Fruit fly (Drosophila melanogaster) whole organism, embryonic: Measurements from ENCODE around the gene kin17.

Source experiments
- Abd-B ChIP-seq: fragments of 200-800 bp; sonication (Bioruptor generic); optimal IDR thresholded peaks from 2 replicates; lab custom pipeline; 2018; ENCODE audit warnings: missing biosample characterization, mild to moderate bottlenecking, missing genetic modification characterization, moderate library complexity
- Aef1 ChIP-seq: fragments of 200-800 bp; sonication (Bioruptor generic); IDR thresholded peaks from 3 replicates; pipeline ENCODE4 v1.3.6; 2022; ENCODE audit warnings: missing biosample characterization, missing genetic modification characterization
- C15 ChIP-seq: fragments of 200-800 bp; sonication (Bioruptor generic); IDR thresholded peaks from 3 replicates; pipeline ENCODE4 v1.3.6; 2022; ENCODE audit warnings: missing biosample characterization, missing genetic modification characterization
- CG10366 ChIP-seq: fragments of 200-800 bp; sonication (Bioruptor generic); IDR thresholded peaks from 2 replicates; pipeline ENCODE4 v1.3.6; 2022; ENCODE audit warnings: missing biosample characterization, missing genetic modification characterization
- CG10565 ChIP-seq: fragments of 200-800 bp; sonication (Bioruptor generic); optimal IDR thresholded peaks from 3 replicates; lab custom pipeline; 2016; ENCODE audit warnings: missing biosample characterization, mild to moderate bottlenecking, missing genetic modification characterization
- CG11085 ChIP-seq: fragments of 200-800 bp; sonication (Bioruptor generic); IDR thresholded peaks from 2 replicates; pipeline ENCODE4 v1.3.6; 2022; ENCODE audit warnings: missing biosample characterization, missing genetic modification characterization
- CG12071 ChIP-seq: fragments of 200-800 bp; sonication (Bioruptor generic); optimal IDR thresholded peaks from 3 replicates; lab custom pipeline; 2018; ENCODE audit warnings: missing biosample characterization, mild to moderate bottlenecking, missing genetic modification characterization
- CG17359 ChIP-seq: fragments of 200-800 bp; sonication (Bioruptor generic); optimal IDR thresholded peaks from 3 replicates; lab custom pipeline; 2018; ENCODE audit warnings: missing biosample characterization, mild to moderate bottlenecking, missing genetic modification characterization, moderate library complexity
- CG17568 ChIP-seq: fragments of 200-800 bp; sonication (Bioruptor generic); optimal IDR thresholded peaks from 2 replicates; lab custom pipeline; 2018; ENCODE audit warnings: missing biosample characterization, mild to moderate bottlenecking, missing genetic modification characterization, moderate library complexity
- CG2712 ChIP-seq: fragments of 200-800 bp; optimal IDR thresholded peaks from 3 replicates; lab custom pipeline; 2019; ENCODE audit warnings: missing biosample characterization, mild to moderate bottlenecking, missing genetic modification characterization, moderate library complexity
- CG31365 ChIP-seq: fragments of 200-800 bp; sonication (Bioruptor generic); optimal IDR thresholded peaks from 2 replicates; lab custom pipeline; 2018; ENCODE audit warnings: missing biosample characterization, mild to moderate bottlenecking, missing genetic modification characterization
- CG32532 ChIP-seq: fragments of 200-800 bp; sonication (Bioruptor generic); IDR thresholded peaks from 2 replicates; pipeline ENCODE4 v1.3.6; 2022; ENCODE audit warnings: missing biosample characterization, missing genetic modification characterization
- CG34224 ChIP-seq: fragments of 200-800 bp; sonication (Bioruptor generic); IDR thresholded peaks from 3 replicates; pipeline ENCODE4 v1.3.6; 2022; ENCODE audit warnings: missing biosample characterization, missing genetic modification characterization; ENCODE audit not compliant: partially characterized antibody
- CG4854 ChIP-seq: fragments of 200-800 bp; sonication (Bioruptor generic); optimal IDR thresholded peaks from 2 replicates; lab custom pipeline; 2016; ENCODE audit warnings: missing biosample characterization, missing genetic modification characterization, inconsistent platforms
- CG5180 ChIP-seq: fragments of 200-800 bp; sonication (Bioruptor generic); optimal IDR thresholded peaks from 3 replicates; lab custom pipeline; 2017; ENCODE audit warnings: missing biosample characterization, missing genetic modification characterization, mild to moderate bottlenecking, moderate library complexity, missing genetic modification reagents
- CG6791 ChIP-seq: fragments of 200-800 bp; sonication (Bioruptor generic); IDR thresholded peaks from 3 replicates; pipeline ENCODE4 v1.3.6; 2022; ENCODE audit warnings: missing biosample characterization, missing genetic modification characterization; ENCODE audit not compliant: partially characterized antibody
- CG7839 ChIP-seq: fragments of 200-800 bp; sonication (Bioruptor generic); optimal IDR thresholded peaks from 3 replicates; lab custom pipeline; 2018; ENCODE audit warnings: missing biosample characterization, mild to moderate bottlenecking, missing genetic modification characterization, moderate library complexity
- CG7963 ChIP-seq: fragments of 200-800 bp; sonication (Bioruptor generic); IDR thresholded peaks from 3 replicates; pipeline ENCODE4 v1.3.6; 2022; ENCODE audit warnings: missing biosample characterization, missing genetic modification characterization; ENCODE audit not compliant: partially characterized antibody
- CG9797 ChIP-seq: fragments of 200-800 bp; sonication (Bioruptor generic); optimal IDR thresholded peaks from 3 replicates; lab custom pipeline; 2018; ENCODE audit warnings: missing biosample characterization, mild to moderate bottlenecking, missing genetic modification characterization
- CG9817 ChIP-seq: fragments of 200-800 bp; sonication (Bioruptor generic); optimal IDR thresholded peaks from 2 replicates; lab custom pipeline; 2018; ENCODE audit warnings: missing biosample characterization, mild to moderate bottlenecking, missing genetic modification characterization, moderate library complexity
- CTCF ChIP-seq: fragments of 200-800 bp; sonication (Bioruptor generic); optimal IDR thresholded peaks from 2 replicates; lab custom pipeline; 2017; ENCODE audit warnings: missing biosample characterization, mild to moderate bottlenecking, missing genetic modification characterization, moderate library complexity
- Dll ChIP-seq: fragments of 200-800 bp; sonication (Bioruptor generic); IDR thresholded peaks from 4 replicates; pipeline ENCODE4 v1.3.6; 2022; ENCODE audit warnings: missing biosample characterization, missing genetic modification characterization; ENCODE audit not compliant: partially characterized antibody
- GATAe ChIP-seq: fragments of 200-800 bp; sonication (Bioruptor generic); conservative IDR thresholded peaks from 2 replicates; pipeline ENCODE4 v1.3.6; 2022; ENCODE audit warnings: missing biosample characterization, missing genetic modification characterization
- Hr78 ChIP-seq, 2 experiments: fragments of 200-800 bp in 1 of 2; fragments of >200 bp in 1 of 2; sonication (Bioruptor generic) in 1 of 2; optimal IDR thresholded peaks; 2 replicates each; lab custom pipeline; 2017 to 2019; ENCODE audit warnings: missing biosample characterization in 2 of 2, missing genetic modification characterization in 2 of 2, mild to moderate bottlenecking in 1 of 2, moderate library complexity in 1 of 2
- MBD-R2 ChIP-seq: fragments of 200-800 bp; sonication (Bioruptor generic); IDR thresholded peaks from 2 replicates; pipeline ENCODE4 v1.3.6; 2022; ENCODE audit warnings: missing biosample characterization, missing genetic modification characterization
- Opbp ChIP-seq: fragments of 200-800 bp; sonication (Bioruptor generic); IDR thresholded peaks from 3 replicates; pipeline ENCODE4 v1.3.6; 2022; ENCODE audit warnings: missing biosample characterization, missing genetic modification characterization; ENCODE audit not compliant: partially characterized antibody
- Optix ChIP-seq: fragments of 200-800 bp; sonication (Bioruptor generic); IDR thresholded peaks from 3 replicates; pipeline ENCODE4 v1.3.6; 2022; ENCODE audit warnings: missing biosample characterization, missing genetic modification characterization
- Spps ChIP-seq: fragments of 200-800 bp; sonication (Bioruptor generic); optimal IDR thresholded peaks from 2 replicates; lab custom pipeline; 2018; ENCODE audit warnings: missing biosample characterization, mild to moderate bottlenecking, missing genetic modification characterization
- Stat92E ChIP-seq, 3 experiments: fragments of >200 bp in 2 of 3; fragments of 200-800 bp in 1 of 3; sonication (Bioruptor generic) in 1 of 3; optimal IDR thresholded peaks; 2 replicates each; lab custom pipeline; 2017 to 2019; ENCODE audit warnings: missing biosample characterization in 3 of 3, missing genetic modification characterization in 3 of 3, mild to moderate bottlenecking in 1 of 3, moderate library complexity in 1 of 3
- Vsx1 ChIP-seq: fragments of 200-800 bp; sonication (Bioruptor generic); optimal IDR thresholded peaks from 2 replicates; lab custom pipeline; 2017; ENCODE audit warnings: missing biosample characterization, mild to moderate bottlenecking, missing genetic modification characterization, missing genetic modification reagents
- abd-A ChIP-seq: fragments of 200-800 bp; sonication (Bioruptor generic); optimal IDR thresholded peaks from 3 replicates; lab custom pipeline; 2019; ENCODE audit warnings: missing biosample characterization, mild to moderate bottlenecking, missing genetic modification characterization, moderate library complexity
- caup ChIP-seq: fragments of 200-800 bp; sonication (Bioruptor generic); optimal IDR thresholded peaks from 3 replicates; lab custom pipeline; 2017; ENCODE audit warnings: missing biosample characterization, mild to moderate bottlenecking, missing genetic modification characterization, moderate library complexity; ENCODE audit not compliant: severe bottlenecking
- chinmo ChIP-seq: fragments of 200-800 bp; sonication (Bioruptor generic); IDR thresholded peaks from 4 replicates; pipeline ENCODE4 v1.3.6; 2022; ENCODE audit warnings: missing biosample characterization, missing genetic modification characterization; ENCODE audit not compliant: partially characterized antibody
- emc ChIP-seq: fragments of 200-800 bp; sonication (Bioruptor generic); optimal IDR thresholded peaks from 2 replicates; lab custom pipeline; 2016; ENCODE audit warnings: missing biosample characterization, missing genetic modification characterization
- gfzf ChIP-seq: fragments of 200-800 bp; sonication (Bioruptor generic); optimal IDR thresholded peaks from 2 replicates; lab custom pipeline; 2016; ENCODE audit warnings: missing biosample characterization, mild to moderate bottlenecking, missing genetic modification characterization, moderate library complexity
- ind ChIP-seq: fragments of 200-800 bp; sonication (Bioruptor generic); optimal IDR thresholded peaks from 3 replicates; lab custom pipeline; 2016; ENCODE audit warnings: missing biosample characterization, missing genetic modification characterization
- kah ChIP-seq: fragments of 200-800 bp; sonication (Bioruptor generic); optimal IDR thresholded peaks from 2 replicates; lab custom pipeline; 2018; ENCODE audit warnings: missing biosample characterization, mild to moderate bottlenecking, missing genetic modification characterization
- mam ChIP-seq: fragments of 200-800 bp; sonication (Bioruptor generic); optimal IDR thresholded peaks from 3 replicates; lab custom pipeline; 2016; ENCODE audit warnings: missing biosample characterization, missing genetic modification characterization
- nerfin-2 ChIP-seq: fragments of 200-800 bp; sonication (Bioruptor generic); IDR thresholded peaks from 2 replicates; pipeline ENCODE4 v1.3.6; 2022; ENCODE audit warnings: missing biosample characterization, missing genetic modification characterization; ENCODE audit not compliant: partially characterized antibody
- onecut ChIP-seq: fragments of 200-800 bp; sonication (Bioruptor generic); IDR thresholded peaks from 2 replicates; pipeline ENCODE4 v1.3.6; 2022; ENCODE audit warnings: missing biosample characterization, missing genetic modification characterization
- psq ChIP-seq: fragments of 200-800 bp; sonication (Bioruptor generic); optimal IDR thresholded peaks from 2 replicates; lab custom pipeline; 2017; ENCODE audit warnings: missing biosample characterization, missing genetic modification characterization
- pzg ChIP-seq: fragments of 200-800 bp; sonication (Bioruptor generic); optimal IDR thresholded peaks from 3 replicates; lab custom pipeline; 2018; ENCODE audit warnings: missing biosample characterization, mild to moderate bottlenecking, missing genetic modification characterization, moderate library complexity
- ranshi ChIP-seq: fragments of 200-800 bp; sonication (Bioruptor generic); IDR thresholded peaks from 2 replicates; pipeline ENCODE4 v1.3.6; 2022; ENCODE audit warnings: missing biosample characterization, missing genetic modification characterization
- sim ChIP-seq: fragments of 200-800 bp; sonication (Bioruptor generic); IDR thresholded peaks from 2 replicates; pipeline ENCODE4 v1.3.6; 2022; ENCODE audit warnings: missing biosample characterization, missing genetic modification characterization
- ttk ChIP-seq: fragments of 200-800 bp; sonication (Bioruptor generic); IDR thresholded peaks from 2 replicates; pipeline ENCODE4 v2.1.2; 2022; ENCODE audit warnings: missing biosample characterization, missing genetic modification characterization
- usp ChIP-seq: fragments of >200 bp; optimal IDR thresholded peaks from 2 replicates; lab custom pipeline; 2017; ENCODE audit warnings: missing biosample characterization, missing genetic modification characterization
- zen2 ChIP-seq: fragments of 200-800 bp; sonication (Bioruptor generic); IDR thresholded peaks from 3 replicates; pipeline ENCODE4 v1.3.6; 2022; ENCODE audit warnings: missing biosample characterization, missing genetic modification characterization; ENCODE audit not compliant: partially characterized antibody

kin17 gene

dm6 chr3L:20401026-20401912 lies 44.7 kb downstream of the kin17 start, which contains the start of gene trbl (continued):
- 0 out of 4 replicates have a peak, but pooled peaks have one; percentile 52 for TF ChIP-seq Dll
- peak; percentile 43 for TF ChIP-seq kah (GFP tag; lab: Kevin White, UChicago)
- TF ChIP-seq Spps (tag; lab: Kevin White, UChicago), result no peak
- TF ChIP-seq CG4854, result no peak
- peak; percentile 36 for TF ChIP-seq CTCF
- TF ChIP-seq CG6791 (GFP tag; lab: Robert Waterston, UW), result peak; percentile 97
- peak; percentile 25 for TF ChIP-seq CG7839
- no peak for TF ChIP-seq CG10565 (GFP tag; lab: Kevin White, UChicago)
- peak; percentile 71 for TF ChIP-seq CG31365 (tag; lab: Kevin White, UChicago)
- peak; percentile 86; the same call in 2 of the 3 replicates for TF ChIP-seq Opbp (GFP tag; lab: Robert Waterston, UW)
- 0 out of 2 replicates have a peak, but pooled peaks have one; percentile 7 for TF ChIP-seq ranshi (GFP tag; lab: Robert Waterston, UW)
- peak; percentile 23; the same call in 1 of the 2 replicates for TF ChIP-seq MBD-R2 (GFP tag; lab: Robert Waterston, UW)
- peak; percentile 61; the same call in 1 of the 2 replicates for TF ChIP-seq CG32532 (GFP tag; lab: Robert Waterston, UW)
- no peak for TF ChIP-seq CG17359 (tag; lab: Kevin White, UChicago)
- TF ChIP-seq usp, result no peak
- TF ChIP-seq pzg (GFP tag; lab: Kevin White, UChicago), result peak; percentile 20
- peak in 1 of 2 experiments; percentile 44 for TF ChIP-seq Hr78 (GFP tag; optimal IDR thresholded peaks at IDR 0.05; lab: Kevin White, UChicago)
- peak; percentile 22 for TF ChIP-seq Vsx1 (GFP tag; lab: Kevin White, UChicago)
- TF ChIP-seq mam, result no peak
- TF ChIP-seq nerfin-2 (GFP tag; lab: Robert Waterston, UW), result peak; percentile 75; the same call in 1 of the 2 replicates
- TF ChIP-seq psq (GFP tag; lab: Kevin White, UChicago), result peak; percentile 83
- no peak for TF ChIP-seq Optix (GFP tag; lab: Robert Waterston, UW)
- peak; percentile 58 for TF ChIP-seq CG12071
- TF ChIP-seq abd-A, result peak; percentile 2
- TF ChIP-seq C15 (GFP tag; lab: Robert Waterston, UW), result no peak
- no peak for TF ChIP-seq CG10366 (GFP tag; lab: Robert Waterston, UW)
- TF ChIP-seq CG2712 (tag; lab: Kevin White, UChicago), result peak; percentile 36
- TF ChIP-seq Stat92E (GFP tag; optimal IDR thresholded peaks at IDR 0.05; lab: Kevin White, UChicago), result peak in 1 of 3 experiments; percentile 46
- no peak; the same call in 2 of the 3 replicates for TF ChIP-seq zen2 (GFP tag; lab: Robert Waterston, UW)
- TF ChIP-seq CG9797, result peak; percentile 86
- TF ChIP-seq ttk, result no peak
- peak; percentile 98 for TF ChIP-seq chinmo (GFP tag; lab: Robert Waterston, UW)
- peak; percentile 78 for TF ChIP-seq CG34224 (GFP tag; lab: Robert Waterston, UW)
- no peak for TF ChIP-seq GATAe (GFP tag; lab: Robert Waterston, UW)
- TF ChIP-seq Abd-B (GFP tag; lab: Kevin White, UChicago), result no peak
- TF ChIP-seq CG7963 (GFP tag; lab: Robert Waterston, UW), result peak; percentile 80; the same call in 2 of the 3 replicates
- TF ChIP-seq CG11085 (GFP tag; lab: Robert Waterston, UW), result no peak
- no peak for TF ChIP-seq CG5180 (GFP tag; lab: Kevin White, UChicago)
- peak; percentile 27; the same call in 1 of the 2 replicates for TF ChIP-seq onecut (GFP tag; lab: Robert Waterston, UW)
- TF ChIP-seq ind (GFP tag; lab: Kevin White, UChicago), result no peak
- no peak for TF ChIP-seq Aef1 (GFP tag; lab: Robert Waterston, UW)
- TF ChIP-seq emc (GFP tag; lab: Kevin White, UChicago), result no peak
- no peak for TF ChIP-seq CG9817 (tag; lab: Kevin White, UChicago)
- TF ChIP-seq CG17568 (GFP tag; lab: Kevin White, UChicago), result peak; percentile 18
- TF ChIP-seq gfzf (GFP tag; lab: Kevin White, UChicago), result peak; percentile 59
- TF ChIP-seq sim (GFP tag; lab: Robert Waterston, UW), result no peak
- peak; percentile 28 for TF ChIP-seq caup (GFP tag; lab: Kevin White, UChicago)
